Fruit fly (Drosophila melanogaster) whole organism, prepupa: ENCODE results near the gene CG42832.

Experiments used
- Blimp-1 ChIP-seq: fragments of 200-800 bp; sonication (Bioruptor generic); optimal IDR thresholded peaks from 3 replicates; lab custom pipeline; 2017; ENCODE audit warnings: missing biosample characterization, missing genetic modification characterization, mild to moderate bottlenecking, moderate library complexity, missing genetic modification reagents
- CG10631 ChIP-seq: fragments of 200-800 bp; sonication (Bioruptor generic); optimal IDR thresholded peaks from 2 replicates; lab custom pipeline; 2016; ENCODE audit warnings: missing biosample characterization, missing genetic modification characterization
- CG11294 ChIP-seq: fragments of 200-800 bp; sonication (Bioruptor generic); IDR thresholded peaks from 2 replicates; pipeline ENCODE4 v1.3.6; 2022; ENCODE audit warnings: missing biosample characterization, missing genetic modification characterization
- CG11762 ChIP-seq: fragments of 200-800 bp; sonication (Bioruptor generic); optimal IDR thresholded peaks from 3 replicates; lab custom pipeline; 2016; ENCODE audit warnings: missing biosample characterization, missing genetic modification characterization; ENCODE audit not compliant: insufficient read depth
- CG11902 ChIP-seq: fragments of 200-800 bp; sonication (Bioruptor generic); optimal IDR thresholded peaks from 3 replicates; lab custom pipeline; 2016; ENCODE audit warnings: missing biosample characterization, missing genetic modification characterization
- CG31627 ChIP-seq: fragments of 200-800 bp; sonication (Bioruptor generic); optimal IDR thresholded peaks from 3 replicates; lab custom pipeline; 2016; ENCODE audit warnings: missing biosample characterization, missing genetic modification characterization
- CG34406 ChIP-seq: fragments of 200-800 bp; sonication (Bioruptor generic); optimal IDR thresholded peaks from 3 replicates; lab custom pipeline; 2016; ENCODE audit warnings: missing biosample characterization, missing genetic modification characterization
- CG3919 ChIP-seq: fragments of 200-800 bp; sonication (Bioruptor generic); optimal IDR thresholded peaks from 3 replicates; lab custom pipeline; 2016; ENCODE audit warnings: missing biosample characterization, missing genetic modification characterization
- CG4318 ChIP-seq: fragments of 200-800 bp; sonication (Bioruptor generic); optimal IDR thresholded peaks from 3 replicates; lab custom pipeline; 2017; ENCODE audit warnings: missing biosample characterization, mild to moderate bottlenecking, missing genetic modification characterization
- CG6276 ChIP-seq: fragments of 200-800 bp; sonication (Bioruptor generic); optimal IDR thresholded peaks from 2 replicates; lab custom pipeline; 2017; ENCODE audit warnings: missing biosample characterization, mild to moderate bottlenecking, missing genetic modification characterization
- CG8632 ChIP-seq: fragments of 200-800 bp; sonication (Bioruptor generic); optimal IDR thresholded peaks from 3 replicates; lab custom pipeline; 2016; ENCODE audit warnings: missing biosample characterization, missing genetic modification characterization
- Ets21C ChIP-seq: fragments of 200-800 bp; sonication (Bioruptor generic); optimal IDR thresholded peaks from 3 replicates; lab custom pipeline; 2016; ENCODE audit warnings: missing biosample characterization, missing genetic modification characterization
- Gug ChIP-seq: fragments of 200-800 bp; sonication (Bioruptor generic); IDR thresholded peaks from 2 replicates; pipeline ENCODE4 v1.3.6; 2022; ENCODE audit warnings: missing biosample characterization, missing genetic modification characterization
- Hr38 ChIP-seq: sonication (Bioruptor generic); optimal IDR thresholded peaks from 2 replicates; lab custom pipeline; 2016; ENCODE audit warnings: missing biosample characterization, missing genetic modification characterization
- Met ChIP-seq: fragments of 200-800 bp; sonication (Bioruptor generic); optimal IDR thresholded peaks from 3 replicates; lab custom pipeline; 2016; ENCODE audit warnings: missing biosample characterization, missing genetic modification characterization
- Smox ChIP-seq: fragments of 200-800 bp; sonication (Bioruptor generic); optimal IDR thresholded peaks from 3 replicates; lab custom pipeline; 2016; ENCODE audit warnings: missing biosample characterization, missing genetic modification characterization
- Sox14 ChIP-seq: fragments of 200-800 bp; sonication (Bioruptor generic); optimal IDR thresholded peaks from 3 replicates; lab custom pipeline; 2016; ENCODE audit warnings: missing biosample characterization, missing genetic modification characterization
- Sox15 ChIP-seq: fragments of 200-800 bp; sonication (Bioruptor generic); optimal IDR thresholded peaks from 3 replicates; lab custom pipeline; 2016; ENCODE audit warnings: missing biosample characterization, missing genetic modification characterization
- dsx ChIP-seq: fragments of 200-800 bp; optimal IDR thresholded peaks from 3 replicates; lab custom pipeline; 2019; ENCODE audit warnings: missing biosample characterization, mild to moderate bottlenecking, missing genetic modification characterization, moderate library complexity; ENCODE audit not compliant: poor library complexity, severe bottlenecking
- eg ChIP-seq: fragments of 200-800 bp; sonication (Bioruptor generic); IDR thresholded peaks from 3 replicates; pipeline ENCODE4 v1.3.6; 2022; ENCODE audit warnings: missing biosample characterization, missing genetic modification characterization
- esn ChIP-seq: fragments of 200-800 bp; sonication (Bioruptor generic); optimal IDR thresholded peaks from 2 replicates; lab custom pipeline; 2016; ENCODE audit warnings: missing biosample characterization, mild to moderate bottlenecking, missing genetic modification characterization, moderate library complexity
- fd59A ChIP-seq: fragments of 200-800 bp; sonication (Bioruptor generic); optimal IDR thresholded peaks from 2 replicates; lab custom pipeline; 2017; ENCODE audit warnings: missing biosample characterization, mild to moderate bottlenecking, missing genetic modification characterization, missing genetic modification reagents
- fd85E ChIP-seq: fragments of 200-800 bp; sonication (Bioruptor generic); optimal IDR thresholded peaks from 3 replicates; lab custom pipeline; 2016; ENCODE audit warnings: missing biosample characterization, missing genetic modification characterization
- topi ChIP-seq: fragments of 200-800 bp; sonication (Bioruptor generic); optimal IDR thresholded peaks from 3 replicates; lab custom pipeline; 2016; ENCODE audit warnings: missing biosample characterization, missing genetic modification characterization
- vri ChIP-seq: fragments of 200-800 bp; sonication (Bioruptor generic); optimal IDR thresholded peaks from 3 replicates; lab custom pipeline; 2016; ENCODE audit warnings: missing biosample characterization, mild to moderate bottlenecking, missing genetic modification characterization

The CG42832 gene

DNA sequence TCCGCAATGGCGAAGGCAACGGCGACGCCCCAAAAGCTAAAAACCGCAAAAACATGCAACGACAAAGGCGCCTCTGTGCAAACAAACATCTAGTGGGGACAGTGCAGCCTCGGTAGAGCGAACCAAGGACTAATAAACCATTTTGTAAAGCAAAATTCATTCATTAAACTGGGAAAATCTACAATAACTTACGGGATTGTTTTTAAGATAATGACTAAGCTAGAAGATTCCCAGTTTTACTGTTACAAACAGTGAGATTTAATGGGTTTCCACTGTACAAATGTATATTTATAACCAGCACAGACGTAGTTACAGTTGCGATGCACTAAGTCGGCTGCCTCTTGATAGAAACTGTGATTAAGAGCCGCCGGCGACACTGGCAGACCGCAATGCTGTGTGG is 46.3 kb downstream of the CG42832 start (continued):
- peak; percentile 63 for TF ChIP-seq Sox14 (GFP tag; lab: Kevin White, UChicago)
- no peak for TF ChIP-seq CG34406
- TF ChIP-seq eg (GFP tag; lab: Robert Waterston, UW) = peak; percentile 86
- peak; percentile 76; the same call in 1 of the 2 replicates for TF ChIP-seq Gug
- TF ChIP-seq CG11294 (GFP tag; lab: Robert Waterston, UW) = peak; percentile 82
- peak; percentile 47 for TF ChIP-seq CG4318 (GFP tag; lab: Kevin White, UChicago)
- no peak for TF ChIP-seq Met (GFP tag; lab: Kevin White, UChicago)
- TF ChIP-seq CG8632 (GFP tag; lab: Kevin White, UChicago) = no peak
- no peak for TF ChIP-seq Ets21C
- no peak for TF ChIP-seq Smox (GFP tag; lab: Kevin White, UChicago)
- TF ChIP-seq Hr38 (GFP tag; lab: Kevin White, UChicago) = peak; percentile 6
- TF ChIP-seq Sox15 = no peak
- no peak for TF ChIP-seq dsx
- TF ChIP-seq CG31627 (GFP tag; lab: Kevin White, UChicago) = no peak
- TF ChIP-seq CG11762 = peak; percentile 32
- TF ChIP-seq CG6276 (GFP tag; lab: Kevin White, UChicago) = peak; percentile 63
- no peak for TF ChIP-seq Blimp-1
- TF ChIP-seq fd85E (GFP tag; lab: Kevin White, UChicago) = no peak
- no peak for TF ChIP-seq CG11902 (GFP tag; lab: Kevin White, UChicago)
- TF ChIP-seq esn = no peak
- TF ChIP-seq CG3919 (GFP tag; lab: Kevin White, UChicago) = peak; percentile 48
- peak; percentile 40 for TF ChIP-seq CG10631
- no peak for TF ChIP-seq vri
- TF ChIP-seq topi = no peak
- TF ChIP-seq fd59A (GFP tag; lab: Kevin White, UChicago) = peak; percentile 40
